Worm (Caenorhabditis elegans) whole organism, mixed stage, embryonic: Measurements from ENCODE around the gene F13H10.1.

ENCODE experiments used
- blmp-1 ChIP-seq: fragments of 150-350 bp; optimal IDR thresholded peaks from 2 replicates; lab custom pipeline; 2014; ENCODE audit warnings: missing biosample characterization, missing genetic modification characterization
- ceh-83 ChIP-seq: fragments of 200-800 bp; sonication (Bioruptor generic); optimal IDR thresholded peaks from 2 replicates; lab custom pipeline; 2018; ENCODE audit warnings: mild to moderate bottlenecking, missing genetic modification characterization, missing compliant biosample characterization
- ces-1 ChIP-seq: fragments of 150-350 bp; optimal IDR thresholded peaks from 2 replicates; lab custom pipeline; 2014; ENCODE audit warnings: missing biosample characterization, missing genetic modification reagents, missing genetic modification characterization
- mab-5 ChIP-seq: fragments of 150-350 bp; optimal IDR thresholded peaks from 2 replicates; lab custom pipeline; 2014; ENCODE audit warnings: missing biosample characterization, missing genetic modification characterization
- mep-1 ChIP-seq: fragments of 150-350 bp; optimal IDR thresholded peaks from 2 replicates; lab custom pipeline; 2017; ENCODE audit warnings: missing biosample characterization, missing genetic modification reagents, missing genetic modification characterization, inconsistent platforms
- nhr-12 ChIP-seq: fragments of 150-350 bp; optimal IDR thresholded peaks from 2 replicates; lab custom pipeline; 2014; ENCODE audit warnings: missing biosample characterization, missing genetic modification characterization
- nhr-237 ChIP-seq: fragments of 150-350 bp; optimal IDR thresholded peaks from 2 replicates; lab custom pipeline; 2014; ENCODE audit warnings: missing biosample characterization, missing genetic modification characterization
- nhr-76 ChIP-seq: sonication (generic microtip); optimal IDR thresholded peaks from 2 replicates; lab custom pipeline; 2017; ENCODE audit warnings: missing biosample characterization, missing genetic modification characterization
- snpc-4 ChIP-seq: fragments of 150-350 bp; optimal IDR thresholded peaks from 2 replicates; lab custom pipeline; 2014; ENCODE audit warnings: missing biosample characterization, missing genetic modification characterization
- unc-39 ChIP-seq: fragments of 150-350 bp; optimal IDR thresholded peaks from 2 replicates; lab custom pipeline; 2014; ENCODE audit warnings: missing biosample characterization, missing genetic modification characterization
- ztf-11 ChIP-seq: fragments of 150-350 bp; optimal IDR thresholded peaks from 2 replicates; lab custom pipeline; 2014; ENCODE audit warnings: missing biosample characterization, missing genetic modification characterization

DNA sequence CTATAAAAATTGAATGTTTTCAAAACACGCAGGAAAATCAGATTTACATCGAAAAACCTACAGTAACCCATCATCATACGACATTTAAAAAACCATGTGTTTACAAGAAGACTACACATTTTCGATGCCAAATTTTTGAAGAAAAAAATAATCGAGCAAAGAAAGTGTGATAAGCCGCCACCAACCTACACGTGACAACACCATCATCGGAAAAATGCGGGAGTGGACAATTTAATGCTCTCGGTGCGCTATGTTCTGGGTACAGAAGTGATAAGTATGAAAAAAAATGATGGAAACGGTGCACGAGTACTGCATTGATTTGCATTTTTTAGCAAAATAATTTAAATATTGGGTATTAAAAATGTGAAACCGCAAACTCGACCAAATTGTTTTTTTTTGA lies 39.7 kb upstream of the F13H10.1 start:
- TF ChIP-seq nhr-237 (tag; lab: Kevin White, UChicago) (no peak), ces-1 (GFP tag; lab: Kevin White, UChicago) (no peak), nhr-12 (tag; lab: Kevin White, UChicago) (no peak), ztf-11 (no peak), blmp-1 (tag; lab: Kevin White, UChicago) (no peak), ceh-83 (no peak), snpc-4 (tag; lab: Kevin White, UChicago) (no peak), nhr-76 (tag; lab: Kevin White, UChicago) (no peak), unc-39 (no peak), mep-1 (no peak), mab-5 (tag; lab: Kevin White, UChicago) (no peak)
